Worm (Caenorhabditis elegans) whole organism, L4/young adult: ENCODE results near the gene F26G1.1.

Experiments
- W03F9.2 ChIP-seq: fragments of 150-350 bp; optimal IDR thresholded peaks from 2 replicates; lab custom pipeline; 2014; ENCODE audit warnings: missing biosample characterization, missing genetic modification characterization
- dao-5 ChIP-seq: sonication (generic microtip); optimal IDR thresholded peaks from 2 replicates; lab custom pipeline; 2016; ENCODE audit warnings: missing genotype, missing genetic modification characterization, moderate library complexity, missing compliant biosample characterization
- him-1 ChIP-seq: sonication (generic microtip); optimal IDR thresholded peaks from 2 replicates; lab custom pipeline; 2016; ENCODE audit warnings: missing genotype, missing genetic modification reagents, missing genetic modification characterization, missing compliant biosample characterization

The F26G1.1 gene

ce11 chrII:4791272-4791671, at the start of gene F26G1.1:
TSS of gene F26G1.1 (plus strand) at chrII:4791618.
- peak; percentile 3 for TF ChIP-seq him-1 (tag; lab: Kevin White, UChicago)
- no peak for TF ChIP-seq dao-5
- TF ChIP-seq W03F9.2 (tag; lab: Kevin White, UChicago), result peak; percentile 22

- TF ChIP-seq him-1 (tag; lab: Kevin White, UChicago), result no peak
- TF ChIP-seq dao-5, result no peak
- no peak for TF ChIP-seq W03F9.2 (tag; lab: Kevin White, UChicago)
Measured at ce11 chrII:4745281-4745680, 46.1 kb upstream of the F26G1.1 start.

ce11 chrII:4747063-4747462, 44.4 kb upstream of the F26G1.1 start:
- TF ChIP-seq W03F9.2 (tag; lab: Kevin White, UChicago) (no peak), him-1 (tag; lab: Kevin White, UChicago) (no peak), dao-5 (no peak)

ce11 chrII:4747697-4748096, 43.7 kb upstream of the F26G1.1 start:
- TF ChIP-seq dao-5, result no peak
- TF ChIP-seq him-1 (tag; lab: Kevin White, UChicago), result no peak
- no peak for TF ChIP-seq W03F9.2 (tag; lab: Kevin White, UChicago)

ce11 chrII:4748374-4748773, 43.0 kb upstream of the F26G1.1 start:
- TF ChIP-seq him-1 (tag; lab: Kevin White, UChicago) (no peak), dao-5 (no peak), W03F9.2 (tag; lab: Kevin White, UChicago) (no peak)

ce11 chrII:4749581-4749980, 41.8 kb upstream of the F26G1.1 start, which contains the start of gene F41C3.2:
TSS of gene F41C3.2 (plus strand) at chrII:4749968.
- TF ChIP-seq W03F9.2 (tag; lab: Kevin White, UChicago) (no peak), dao-5 (no peak), him-1 (tag; lab: Kevin White, UChicago) (no peak)

- TF ChIP-seq dao-5, result no peak
- TF ChIP-seq W03F9.2 (tag; lab: Kevin White, UChicago), result no peak
- TF ChIP-seq him-1 (tag; lab: Kevin White, UChicago), result no peak
Measured at ce11 chrII:4752257-4752728, 39.1 kb upstream of the F26G1.1 start, which contains the start of gene F41C3.1. TSS of gene F41C3.1 (plus strand) at chrII:4752307.

- TF ChIP-seq dao-5, result no peak
- TF ChIP-seq him-1 (tag; lab: Kevin White, UChicago), result no peak
- no peak for TF ChIP-seq W03F9.2 (tag; lab: Kevin White, UChicago)
Measured at ce11 chrII:4753133-4753532, 38.3 kb upstream of the F26G1.1 start, which contains the start of gene C27D9.1. TSS of gene C27D9.1 (plus strand) at chrII:4753413.

- TF ChIP-seq dao-5 (no peak), him-1 (tag; lab: Kevin White, UChicago) (no peak), W03F9.2 (tag; lab: Kevin White, UChicago) (no peak)
Measured at ce11 chrII:4755654-4756053, 35.8 kb upstream of the F26G1.1 start.

ce11 chrII:4756751-4757150, 34.7 kb upstream of the F26G1.1 start, which contains the start of gene C27D9.2:
TSS of gene C27D9.2 (minus strand) at chrII:4756851.
- no peak for TF ChIP-seq W03F9.2 (tag; lab: Kevin White, UChicago)
- no peak for TF ChIP-seq him-1 (tag; lab: Kevin White, UChicago)
- no peak for TF ChIP-seq dao-5

- TF ChIP-seq him-1 (tag; lab: Kevin White, UChicago) (no peak), dao-5 (no peak), W03F9.2 (tag; lab: Kevin White, UChicago) (no peak)
Measured at ce11 chrII:4758462-4758861, 33.0 kb upstream of the F26G1.1 start, which contains the start of gene F26G1.3. TSS of gene F26G1.3 (plus strand) at chrII:4758762.

- TF ChIP-seq W03F9.2 (tag; lab: Kevin White, UChicago), result no peak
- TF ChIP-seq him-1 (tag; lab: Kevin White, UChicago), result no peak
- TF ChIP-seq dao-5, result no peak
Measured at ce11 chrII:4759835-4760234, 31.6 kb upstream of the F26G1.1 start.

- TF ChIP-seq W03F9.2 (tag; lab: Kevin White, UChicago), result no peak
- TF ChIP-seq dao-5, result no peak
- TF ChIP-seq him-1 (tag; lab: Kevin White, UChicago), result no peak
Measured at ce11 chrII:4761020-4761419, 30.4 kb upstream of the F26G1.1 start.

ce11 chrII:4762574-4763285, 28.7 kb upstream of the F26G1.1 start, which contains the start of gene F26G1.2:
TSS of gene F26G1.2 (plus strand) at chrII:4763081.
- no peak for TF ChIP-seq W03F9.2 (tag; lab: Kevin White, UChicago)
- TF ChIP-seq him-1 (tag; lab: Kevin White, UChicago), result no peak
- TF ChIP-seq dao-5, result no peak
